Fruit fly (Drosophila melanogaster): ENCODE measurements around the gene GstD2.

The GstD2 gene

DNA sequence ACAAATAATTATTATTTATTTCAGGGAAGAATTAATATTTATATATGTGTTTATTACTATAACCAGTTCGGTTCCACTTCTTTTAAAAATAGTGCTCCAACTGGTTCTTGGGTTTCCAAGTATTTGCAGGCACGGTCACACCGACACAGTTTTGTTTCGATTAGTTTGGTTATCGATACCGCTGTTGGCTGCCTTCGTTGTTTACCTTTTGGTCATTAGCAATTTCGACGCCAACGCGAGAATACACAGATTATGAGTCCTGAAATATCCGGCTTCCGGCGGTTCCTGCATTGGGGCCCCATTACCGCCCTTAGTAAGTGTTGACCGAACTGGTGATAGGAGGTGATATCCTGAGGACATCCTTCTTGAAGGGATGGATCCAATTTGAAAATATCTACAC lies 36.4 kb downstream of the GstD2 start, which contains the start of gene CG5196:
TSS of gene CG5196 (plus strand) at position 157 of the 400 bp plus-strand sequence.
- TF ChIP-seq CG1620 (GFP tag; optimal IDR thresholded peaks at IDR 0.05) = peak; percentile 20
- no peak for TF ChIP-seq kay (GFP tag; ENCODE audit: borderline replicate concordance)
- peak; percentile 60 for TF ChIP-seq bab1 (GFP tag; optimal IDR thresholded peaks at IDR 0.05)
- TF ChIP-seq Mnt (GFP tag; optimal IDR thresholded peaks at IDR 0.05) = peak; percentile 50
- no peak for TF ChIP-seq CG33017 (tag; optimal IDR thresholded peaks at IDR 0.05)
- TF ChIP-seq CG14711 (tag; optimal IDR thresholded peaks at IDR 0.05) = peak; percentile 2
- no peak for TF ChIP-seq CG12768 (GFP tag; optimal IDR thresholded peaks at IDR 0.05)
- TF ChIP-seq CG7101 (tag; optimal IDR thresholded peaks at IDR 0.05) = peak; percentile 35
- TF ChIP-seq CG11617 (GFP tag; optimal IDR thresholded peaks at IDR 0.05) = peak; percentile 8
- peak; percentile 2 for TF ChIP-seq cic (GFP tag; optimal IDR thresholded peaks at IDR 0.05)

DNA sequence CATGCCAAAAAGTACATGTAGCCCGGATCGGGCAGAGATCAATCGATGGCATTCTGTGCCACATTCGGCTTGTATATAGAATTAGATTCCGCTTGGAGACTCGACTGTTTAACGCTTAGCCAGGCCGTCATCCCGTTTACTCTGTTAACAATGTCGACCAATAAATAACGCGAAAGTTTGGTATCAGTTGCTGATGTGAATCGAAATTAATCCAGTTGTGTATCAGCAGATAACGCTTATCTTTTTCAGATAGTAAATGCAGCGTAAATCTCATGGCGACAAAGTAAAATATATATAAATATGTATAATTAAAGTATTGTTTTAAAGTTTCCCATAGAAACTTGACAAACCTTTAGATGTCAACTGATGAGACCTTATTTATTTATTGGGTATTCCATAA lies 39.7 kb downstream of the GstD2 start:
- TF ChIP-seq toe (GFP tag; optimal IDR thresholded peaks at IDR 0.05) = no peak
- no peak for TF ChIP-seq Clk (GFP tag; optimal IDR thresholded peaks at IDR 0.05)
- no peak for TF ChIP-seq cnc (optimal IDR thresholded peaks at IDR 0.05)
- no peak for TF ChIP-seq Hr96 (GFP tag; optimal IDR thresholded peaks at IDR 0.05)
- TF ChIP-seq bab1 (GFP tag; optimal IDR thresholded peaks at IDR 0.05) = no peak
- TF ChIP-seq kay (GFP tag; ENCODE audit: borderline replicate concordance) = no peak

DNA sequence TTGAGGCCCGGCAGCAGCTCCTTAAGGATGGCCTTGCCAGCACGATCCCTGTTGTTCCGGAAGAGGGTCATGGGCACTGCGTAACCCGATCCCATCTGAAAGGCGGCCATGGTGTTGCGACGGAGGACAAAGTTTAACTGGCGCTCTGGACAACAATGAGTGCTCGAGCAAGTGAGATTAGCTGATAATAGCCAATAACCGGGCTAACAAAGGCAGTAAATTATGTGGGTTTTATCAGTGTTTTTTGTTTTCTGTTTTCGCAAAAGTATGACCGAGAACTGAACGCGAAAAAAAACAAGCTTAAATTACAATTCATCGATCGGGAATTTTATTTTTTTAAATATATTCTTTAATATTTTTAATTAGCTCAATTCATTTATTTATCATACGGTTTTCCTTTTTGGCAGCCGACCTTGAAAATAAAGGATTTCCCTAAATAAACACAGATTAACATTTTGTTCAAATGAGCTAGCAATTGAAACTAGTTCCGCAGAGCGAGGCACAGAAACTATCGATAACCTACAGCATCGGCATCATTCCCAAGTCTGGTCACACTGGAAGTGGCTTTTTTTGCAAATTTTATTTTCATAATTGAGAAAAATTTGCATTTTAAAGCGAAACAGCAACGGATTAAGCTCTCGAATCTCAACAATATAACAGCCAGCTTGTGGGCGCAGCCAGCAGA lies 41.6 kb downstream of the GstD2 start, which contains the start of the genes Dip-C and pps:
TSS of gene Dip-C (minus strand) at position 486 of the 685 bp plus-strand sequence.
TSS of gene pps (plus strand) at position 555 of the 685 bp plus-strand sequence.
- TF ChIP-seq ovo (GFP tag; optimal IDR thresholded peaks at IDR 0.05) (no peak), kay (GFP tag; ENCODE audit: borderline replicate concordance) (no peak), bab1 (GFP tag; optimal IDR thresholded peaks at IDR 0.05) (peak; percentile 14), CG33017 (tag; optimal IDR thresholded peaks at IDR 0.05) (peak; percentile 27), CG11617 (GFP tag; optimal IDR thresholded peaks at IDR 0.05) (peak; percentile 11), pad (GFP tag; optimal IDR thresholded peaks at IDR 0.05) (no peak), toe (GFP tag; optimal IDR thresholded peaks at IDR 0.05) (no peak), CG12768 (GFP tag; optimal IDR thresholded peaks at IDR 0.05) (no peak), cic (GFP tag; optimal IDR thresholded peaks at IDR 0.05) (no peak), Hr96 (GFP tag; optimal IDR thresholded peaks at IDR 0.05) (no peak), Mnt (GFP tag; optimal IDR thresholded peaks at IDR 0.05) (peak; percentile 10)
